Fruit fly (Drosophila melanogaster): ENCODE results near the gene CG17672.
A peak's percentile ranks its signal among the peaks of the same experiment; 100 is the strongest.

The CG17672 gene

dm6 chr3L:13049671-13050070 is 20.9 kb downstream of the CG17672 start (continued):
- TF ChIP-seq Optix (GFP tag; IDR thresholded peaks at IDR 0.05): no peak
- TF ChIP-seq ash1 (GFP tag; optimal IDR thresholded peaks at IDR 0.05): no peak
- TF ChIP-seq rib (GFP tag; IDR thresholded peaks at IDR 0.05): no peak
- no peak for TF ChIP-seq CG30020 (tag; optimal IDR thresholded peaks at IDR 0.05)
- TF ChIP-seq CG17186 (GFP tag; optimal IDR thresholded peaks at IDR 0.05): no peak
- TF ChIP-seq dmrt11E (tag; optimal IDR thresholded peaks at IDR 0.05): peak; percentile 67
- TF ChIP-seq CG32532 (GFP tag; IDR thresholded peaks at IDR 0.05): no peak
- TF ChIP-seq CG15073 (GFP tag; optimal IDR thresholded peaks at IDR 0.05): no peak
- no peak for TF ChIP-seq aop (GFP tag; IDR thresholded peaks at IDR 0.05)
- no peak for TF ChIP-seq Spps (tag; optimal IDR thresholded peaks at IDR 0.05)
- TF ChIP-seq Nf-YB (GFP tag; optimal IDR thresholded peaks at IDR 0.05): no peak
- TF ChIP-seq repo (GFP tag; optimal IDR thresholded peaks at IDR 0.05): no peak
- no peak for TF ChIP-seq CG13424 (tag; optimal IDR thresholded peaks at IDR 0.05)
- TF ChIP-seq CG1647 (GFP tag; optimal IDR thresholded peaks at IDR 0.05): no peak
- TF ChIP-seq CG9437 (GFP tag; optimal IDR thresholded peaks at IDR 0.05): no peak
- no peak for TF ChIP-seq CG11085 (GFP tag; IDR thresholded peaks at IDR 0.05)
- no peak for TF ChIP-seq Hr51 (GFP tag; optimal IDR thresholded peaks at IDR 0.05)
- TF ChIP-seq lab (GFP tag; optimal IDR thresholded peaks at IDR 0.05): no peak
- no peak for TF ChIP-seq pfk (GFP tag; optimal IDR thresholded peaks at IDR 0.05)
- TF ChIP-seq phol (tag; optimal IDR thresholded peaks at IDR 0.05): peak; percentile 15
- peak; percentile 11 for TF ChIP-seq ac (GFP tag; optimal IDR thresholded peaks at IDR 0.05)
- TF ChIP-seq CG12391 (tag; optimal IDR thresholded peaks at IDR 0.05): peak; percentile 14
- no peak for TF ChIP-seq lmd (GFP tag; IDR thresholded peaks at IDR 0.05)
- no peak for TF ChIP-seq CG2202 (tag; optimal IDR thresholded peaks at IDR 0.05)
- TF ChIP-seq hbn (GFP tag; IDR thresholded peaks at IDR 0.05; ENCODE audit: partially characterized antibody): no peak
- no peak for TF ChIP-seq HLH4C (GFP tag; IDR thresholded peaks at IDR 0.05; ENCODE audit: partially characterized antibody)
- TF ChIP-seq CG32767 (GFP tag; IDR thresholded peaks at IDR 0.05): no peak
- no peak for TF ChIP-seq dm (GFP tag; optimal IDR thresholded peaks at IDR 0.05)
- TF ChIP-seq Xbp1 (GFP tag; optimal IDR thresholded peaks at IDR 0.05): no peak
- no peak for TF ChIP-seq CG6689 (GFP tag; IDR thresholded peaks at IDR 0.05)
- no peak for TF ChIP-seq p53 (GFP tag; optimal IDR thresholded peaks at IDR 0.05)
- no peak for TF ChIP-seq bigmax (GFP tag; optimal IDR thresholded peaks at IDR 0.05)
- no peak for TF ChIP-seq CG2120 (GFP tag; optimal IDR thresholded peaks at IDR 0.05)
- TF ChIP-seq zfh2 (GFP tag; optimal IDR thresholded peaks at IDR 0.05): no peak
- no peak for TF ChIP-seq CoRest (tag; optimal IDR thresholded peaks at IDR 0.05)
- TF ChIP-seq CG10431 (GFP tag; optimal IDR thresholded peaks at IDR 0.05): no peak
- TF ChIP-seq Neu2 (GFP tag; optimal IDR thresholded peaks at IDR 0.05; ENCODE audit: borderline replicate concordance): no peak
- no peak for TF ChIP-seq Myb (GFP tag; optimal IDR thresholded peaks at IDR 0.05)
- no peak for TF ChIP-seq CG3847 (GFP tag; IDR thresholded peaks at IDR 0.05)
- TF ChIP-seq CG11504 (tag; optimal IDR thresholded peaks at IDR 0.05): no peak
- no peak for TF ChIP-seq pb (GFP tag; optimal IDR thresholded peaks at IDR 0.05)
- no peak for TF ChIP-seq prd (optimal IDR thresholded peaks at IDR 0.05)
- TF ChIP-seq prd (GFP tag; IDR thresholded peaks at IDR 0.05): peak; percentile 4; the same call in 1 of the 3 replicates
- TF ChIP-seq Aef1 (GFP tag; IDR thresholded peaks at IDR 0.05): no peak
- no peak for TF ChIP-seq CG14050 (GFP tag; IDR thresholded peaks at IDR 0.05)
- no peak for TF ChIP-seq slp2 (GFP tag; optimal IDR thresholded peaks at IDR 0.05)
- TF ChIP-seq CG7357 (GFP tag; IDR thresholded peaks at IDR 0.05): no peak
- no peak for TF ChIP-seq CG42726 (GFP tag; IDR thresholded peaks at IDR 0.05; ENCODE audit: partially characterized antibody)
- TF ChIP-seq tll (GFP tag; optimal IDR thresholded peaks at IDR 0.05): peak in 1 of 2 experiments; percentile 65
- TF ChIP-seq zf30C (GFP tag; optimal IDR thresholded peaks at IDR 0.05): peak; percentile 84
- peak; percentile 43 for TF ChIP-seq kni (GFP tag; optimal IDR thresholded peaks at IDR 0.05)

Measured in whole organism, embryonic.